Worm (Caenorhabditis elegans) whole organism, L4/young adult: ENCODE measurements around the gene mff-1.

Source experiments
- W03F9.2 ChIP-seq: fragments of 150-350 bp; optimal IDR thresholded peaks from 2 replicates; lab custom pipeline; 2014; ENCODE audit warnings: missing biosample characterization, missing genetic modification characterization
- dao-5 ChIP-seq: sonication (generic microtip); optimal IDR thresholded peaks from 2 replicates; lab custom pipeline; 2016; ENCODE audit warnings: missing genotype, missing genetic modification characterization, moderate library complexity, missing compliant biosample characterization
- him-1 ChIP-seq: sonication (generic microtip); optimal IDR thresholded peaks from 2 replicates; lab custom pipeline; 2016; ENCODE audit warnings: missing genotype, missing genetic modification reagents, missing genetic modification characterization, missing compliant biosample characterization

ce11 chrX:12976774-12977173 lies 10.2 kb downstream of the mff-1 start, which contains the start of the genes F11C1.4 and F11C1.10:
- TF ChIP-seq him-1 (tag; lab: Kevin White, UChicago): no peak
- TF ChIP-seq W03F9.2 (tag; lab: Kevin White, UChicago): no peak
- no peak for TF ChIP-seq dao-5 (tag; lab: Kevin White, UChicago)
